Worm (Caenorhabditis elegans): ENCODE measurements around the gene Y46G5A.7.
"Not testable (repeated sequence)": the region's sequence is repeated elsewhere in the genome, so short reads cannot be mapped to it uniquely, and the experiment has no call there.

The Y46G5A.7 gene

DNA sequence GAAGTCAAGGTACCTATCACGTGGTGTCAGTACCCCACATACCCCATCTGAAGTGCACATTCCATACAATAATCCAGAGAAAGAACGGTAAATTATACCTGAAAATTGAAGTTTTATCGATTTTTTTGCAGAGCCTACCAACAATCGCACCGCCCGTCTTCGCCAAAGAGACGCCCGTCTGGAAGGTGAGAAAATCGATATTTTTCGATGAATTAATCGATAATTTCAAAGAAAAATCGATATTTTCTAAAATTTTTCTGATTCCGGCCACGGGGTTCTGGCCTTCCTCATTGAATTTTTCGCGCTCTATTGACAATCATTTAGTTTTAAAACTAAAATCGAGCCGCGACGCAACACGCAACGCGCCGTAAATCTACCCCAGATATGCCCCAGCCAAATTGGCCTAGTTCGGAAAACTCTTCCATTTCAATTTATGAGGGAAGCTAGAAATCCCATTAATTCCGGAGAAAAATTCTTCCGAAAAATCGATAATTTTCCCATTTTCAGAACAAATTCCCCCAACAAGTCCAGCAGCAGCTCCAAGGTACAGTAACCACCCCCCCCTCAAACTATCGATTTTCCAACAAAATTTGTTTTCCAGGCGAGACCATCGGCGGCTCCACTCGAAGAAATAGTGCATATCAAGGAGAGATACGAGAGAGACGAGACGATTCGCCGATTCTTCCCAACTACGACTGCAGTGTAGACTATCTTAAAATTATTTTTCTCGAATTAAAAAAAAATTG lies 10.5 kb upstream of the Y46G5A.7 start:
- TF ChIP-seq nhr-237 (tag; optimal IDR thresholded peaks at IDR 0.05) = no peak
- TF ChIP-seq pag-3 (tag; optimal IDR thresholded peaks at IDR 0.05; ENCODE audit: borderline replicate concordance, insufficient read depth) = no peak
- no peak for TF ChIP-seq nhr-84 (tag; optimal IDR thresholded peaks at IDR 0.05)
- TF ChIP-seq dsc-1 (tag; optimal IDR thresholded peaks at IDR 0.05) = no peak
- TF ChIP-seq mab-9 (GFP tag; IDR thresholded peaks at IDR 0.05) = no peak
- TF ChIP-seq F16B12.6 (tag; optimal IDR thresholded peaks at IDR 0.05) = no peak

DNA sequence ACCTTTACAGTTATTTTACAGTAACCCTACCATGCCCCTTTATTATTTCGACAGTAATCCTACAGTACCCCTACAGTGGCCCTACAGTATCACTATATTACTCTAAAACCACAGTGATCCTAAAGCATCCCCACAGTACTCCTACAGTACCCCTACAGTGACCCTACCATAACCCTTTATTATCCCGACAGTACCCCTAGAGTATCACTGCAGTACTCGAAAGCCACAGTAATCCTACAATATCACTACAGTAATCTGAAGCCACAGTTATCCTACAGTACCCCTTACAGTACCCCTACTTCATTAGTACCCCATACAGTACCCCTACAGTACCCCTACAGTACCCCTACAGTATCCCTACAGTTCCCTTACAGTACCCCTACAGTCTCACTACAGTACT lies 8.3 kb upstream of the Y46G5A.7 start:
- TF ChIP-seq snpc-4 (tag; optimal IDR thresholded peaks at IDR 0.05) (no peak), alr-1 (tag; optimal IDR thresholded peaks at IDR 0.05; ENCODE audit: borderline replicate concordance) (no peak), ceh-8 (GFP tag; optimal IDR thresholded peaks at IDR 0.05) (no peak), lin-39 (tag; optimal IDR thresholded peaks at IDR 0.05) (no peak), zag-1 (tag; optimal IDR thresholded peaks at IDR 0.05) (no peak), swsn-7 (tag; optimal IDR thresholded peaks at IDR 0.05) (no peak)

DNA sequence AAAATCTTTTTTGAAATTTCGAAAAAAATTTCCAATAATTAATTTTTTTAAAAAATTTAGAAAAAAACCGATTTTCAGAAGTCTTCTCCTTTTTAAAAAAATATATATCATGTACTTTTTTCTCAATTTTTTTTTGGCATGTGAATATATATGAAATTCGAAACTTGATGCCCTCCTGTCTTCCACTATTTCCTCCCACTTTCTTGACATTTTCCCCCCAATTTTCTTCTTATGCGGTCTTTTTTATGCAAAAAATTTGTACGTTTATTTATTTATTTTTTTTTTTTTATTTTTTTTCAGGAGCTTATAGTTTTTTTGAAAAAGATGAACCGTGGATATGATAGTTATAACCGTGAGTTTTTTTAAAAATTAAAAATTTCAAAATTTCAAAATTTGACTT lies 4.4 kb upstream of the Y46G5A.7 start, which contains the start of gene cnp-2:
cnp-2 (plus strand) TSS at position 301 of the 400 bp plus-strand sequence.
- TF ChIP-seq fos-1 (tag; optimal IDR thresholded peaks at IDR 0.05) (no peak), skn-1 (tag; optimal IDR thresholded peaks at IDR 0.05) (no peak), ztf-11 (tag; optimal IDR thresholded peaks at IDR 0.05) (no peak), dsc-1 (tag; optimal IDR thresholded peaks at IDR 0.05) (no peak), lsy-2 (tag; optimal IDR thresholded peaks at IDR 0.05) (no peak), mab-9 (GFP tag; IDR thresholded peaks at IDR 0.05) (no peak), C04F5.9 (tag; optimal IDR thresholded peaks at IDR 0.05) (no peak), sup-37 (GFP tag; optimal IDR thresholded peaks at IDR 0.05) (no peak)

DNA sequence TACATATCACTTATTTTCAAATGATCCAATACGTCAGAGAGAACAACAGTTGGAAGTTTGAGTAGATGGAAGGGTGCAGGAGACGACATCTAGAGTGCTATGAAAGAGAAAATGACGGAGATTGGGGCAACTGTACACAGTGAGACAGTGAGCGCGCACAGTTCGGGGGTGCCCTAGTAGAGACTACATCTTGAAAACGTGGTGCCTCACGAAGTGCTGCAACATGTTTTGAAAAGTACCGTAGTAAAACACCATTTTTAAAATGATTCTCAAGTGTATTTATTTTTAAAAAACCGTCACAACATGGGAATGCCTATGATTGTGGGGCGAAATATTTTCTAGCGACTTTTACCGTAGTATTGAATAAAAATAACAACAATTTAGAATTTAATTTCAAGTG lies 2.4 kb downstream of the Y46G5A.7 start, which contains the start of gene Y46G5A.39:
Y46G5A.39 (minus strand) TSS at position 101 of the 400 bp plus-strand sequence.
- TF ChIP-seq xbp-1, rnt-1, F16B12.6 (tag; optimal IDR thresholded peaks at IDR 0.05): not testable (repeated sequence)

DNA sequence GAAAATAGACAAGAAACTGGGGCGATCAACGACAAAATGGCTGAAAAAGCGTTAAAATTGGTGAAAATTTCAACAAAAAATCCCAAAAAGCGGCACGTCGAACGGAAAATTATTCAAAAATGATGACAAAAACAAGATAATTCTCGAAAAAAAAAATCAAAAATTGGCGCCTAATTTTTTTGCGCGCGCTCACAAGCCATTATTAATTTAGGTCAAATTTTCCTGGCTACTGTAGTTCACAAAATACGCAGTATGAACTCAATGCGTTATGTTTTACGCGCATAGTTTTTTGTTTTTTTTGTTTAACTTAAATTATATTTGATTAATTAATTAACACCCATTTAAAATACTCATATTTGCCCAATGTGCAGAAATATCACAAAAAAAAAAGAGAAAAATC lies 16.8 kb downstream of the Y46G5A.7 start:
- TF ChIP-seq C16A3.4 (tag; optimal IDR thresholded peaks at IDR 0.05) (no peak), C04F5.9 (tag; optimal IDR thresholded peaks at IDR 0.05) (no peak), mep-1 (tag; optimal IDR thresholded peaks at IDR 0.05) (no peak), sox-4 (tag; optimal IDR thresholded peaks at IDR 0.05) (no peak), nhr-237 (tag; optimal IDR thresholded peaks at IDR 0.05) (no peak), pag-3 (tag; optimal IDR thresholded peaks at IDR 0.05; ENCODE audit: borderline replicate concordance, insufficient read depth) (no peak), hlh-4 (tag; optimal IDR thresholded peaks at IDR 0.05) (no peak), unc-98 (GFP tag; IDR thresholded peaks at IDR 0.05) (no peak), nhr-76 (tag; optimal IDR thresholded peaks at IDR 0.05) (no peak)

DNA sequence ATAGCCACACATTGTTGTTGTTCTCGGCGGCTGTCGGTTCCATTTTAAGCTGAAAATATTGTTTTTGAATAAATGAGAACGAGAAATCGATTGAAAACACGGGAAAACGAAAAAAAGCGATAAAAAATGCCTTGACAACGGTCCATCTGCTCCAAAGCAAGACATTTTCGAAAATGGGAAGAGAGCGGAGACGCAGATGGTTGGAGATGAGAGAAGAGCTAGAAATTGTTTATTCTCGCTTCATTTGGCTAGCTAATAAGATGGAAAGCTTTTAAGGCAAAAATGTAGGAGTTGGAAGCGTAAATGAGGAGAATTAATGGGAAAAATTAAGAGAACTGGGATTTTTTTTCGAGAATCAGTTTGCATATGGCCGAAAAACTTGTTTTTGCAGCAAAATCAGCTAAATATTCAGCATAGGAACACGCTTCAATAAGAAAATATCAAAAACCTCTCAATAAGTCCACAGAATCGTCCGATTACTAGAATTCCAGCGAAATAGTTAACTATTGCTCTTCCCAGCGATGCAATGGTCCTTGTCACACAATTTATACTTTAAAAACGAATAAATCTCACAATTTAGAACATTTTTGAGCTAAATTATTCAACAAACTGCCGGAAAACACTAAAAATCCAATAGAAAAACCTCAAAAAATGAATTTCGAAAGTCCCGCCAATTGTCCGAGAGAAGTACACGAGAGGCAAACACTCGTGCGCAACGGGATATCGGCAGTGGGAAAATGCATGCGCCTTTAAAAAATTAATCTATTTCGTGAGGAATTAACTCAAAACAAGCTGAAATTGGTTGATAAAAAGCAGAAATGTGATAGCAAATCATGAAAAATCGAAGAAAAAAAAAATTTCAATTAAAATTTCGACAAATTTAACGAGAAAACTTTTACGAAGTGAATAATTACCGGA lies 17.6 kb downstream of the Y46G5A.7 start, which contains the start of gene pisy-1:
pisy-1 (minus strand) TSS at position 51 of the 918 bp plus-strand sequence.
- TF ChIP-seq lin-35 (GFP tag; optimal IDR thresholded peaks at IDR 0.05) (peak; percentile 89 to 94), nhr-28 (tag; optimal IDR thresholded peaks at IDR 0.05) (no peak), swsn-7 (tag; optimal IDR thresholded peaks at IDR 0.05) (peak; percentile 21), nhr-47 (tag; optimal IDR thresholded peaks at IDR 0.05) (no peak), isw-1 (GFP tag; IDR thresholded peaks at IDR 0.05) (peak; percentile 6; the same call in 1 of the 2 replicates), snpc-4 (tag; optimal IDR thresholded peaks at IDR 0.05) (peak; percentile 53), skn-1 (tag; optimal IDR thresholded peaks at IDR 0.05) (peak; percentile 68), lin-13 (GFP tag; optimal IDR thresholded peaks at IDR 0.05) (peak; percentile 32), ets-5 (GFP tag; IDR thresholded peaks at IDR 0.05) (no peak), rnt-1 (tag; optimal IDR thresholded peaks at IDR 0.05) (peak; percentile 64), hpl-2 (GFP tag; optimal IDR thresholded peaks at IDR 0.05) (no peak), hlh-17 (GFP tag; optimal IDR thresholded peaks at IDR 0.05; ENCODE audit: borderline replicate concordance) (no peak), lsy-2 (tag; optimal IDR thresholded peaks at IDR 0.05) (peak; percentile 55 to 80), fkh-10 (GFP tag; optimal IDR thresholded peaks at IDR 0.05) (no peak), dpl-1 (GFP tag; optimal IDR thresholded peaks at IDR 0.05) (peak; percentile 77 to 90 (median 81)), nhr-20 (tag; optimal IDR thresholded peaks at IDR 0.05) (peak; percentile 14), mdl-1 (tag; optimal IDR thresholded peaks at IDR 0.05) (peak in 1 of 2 experiments; percentile 52), xbp-1 (tag; optimal IDR thresholded peaks at IDR 0.05) (peak; percentile 60)
